Worm (Caenorhabditis elegans): ENCODE measurements around the gene fbxc-50.

DNA sequence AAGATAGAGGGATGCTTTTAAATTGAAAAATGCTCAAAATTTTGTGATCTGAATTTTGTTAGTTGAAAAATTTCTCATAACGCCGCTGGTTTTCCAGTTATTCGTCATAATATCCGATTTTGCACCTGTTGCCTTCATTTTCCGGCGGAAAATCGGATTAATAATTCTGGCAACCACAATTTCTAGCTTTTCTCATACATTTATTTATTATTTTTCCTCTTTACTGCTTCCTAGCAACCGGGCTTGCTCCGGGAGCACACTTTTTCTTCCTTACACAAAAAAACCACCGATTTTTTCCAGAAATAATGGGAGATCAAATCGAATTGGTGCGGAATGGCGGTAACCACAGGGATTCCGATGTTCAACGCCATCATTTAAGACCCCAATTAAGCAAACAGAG is 19.4 kb upstream of the fbxc-50 start, which contains the start of gene F02E11.7:
- TF ChIP-seq ama-1 (optimal IDR thresholded peaks at IDR 0.05) (no peak), ets-7 (tag; optimal IDR thresholded peaks at IDR 0.05) (no peak), F13C5.2 (tag; optimal IDR thresholded peaks at IDR 0.05) (no peak), B0310.2 (tag; optimal IDR thresholded peaks at IDR 0.05) (no peak)
